Fruit fly (Drosophila melanogaster) whole organism, embryonic: ENCODE data around the gene Abl.

Experiments used
- Atf3 ChIP-seq: fragments of 200-800 bp; sonication (Bioruptor generic); optimal IDR thresholded peaks from 3 replicates; lab custom pipeline; 2016; ENCODE audit warnings: missing biosample characterization, missing genetic modification characterization
- Atf6 ChIP-seq: fragments of 200-800 bp; sonication (Bioruptor generic); IDR thresholded peaks from 2 replicates; pipeline ENCODE4 v1.3.6; 2022; ENCODE audit warnings: missing biosample characterization, missing genetic modification characterization
- Bgb ChIP-seq: fragments of 200-800 bp; sonication (Bioruptor generic); IDR thresholded peaks from 2 replicates; pipeline ENCODE4 v1.3.6; 2022; ENCODE audit warnings: missing biosample characterization, missing genetic modification characterization; ENCODE audit not compliant: partially characterized antibody
- CG11456 ChIP-seq: fragments of 200-800 bp; sonication (Bioruptor generic); IDR thresholded peaks from 3 replicates; pipeline ENCODE4 v1.3.6; 2022; ENCODE audit warnings: missing biosample characterization, missing genetic modification characterization
- CG11696 ChIP-seq: fragments of 200-800 bp; sonication (Bioruptor generic); IDR thresholded peaks from 2 replicates; pipeline ENCODE4 v1.3.6; 2022; ENCODE audit warnings: missing biosample characterization, missing genetic modification characterization
- CG12071 ChIP-seq: fragments of 200-800 bp; sonication (Bioruptor generic); optimal IDR thresholded peaks from 3 replicates; lab custom pipeline; 2018; ENCODE audit warnings: missing biosample characterization, mild to moderate bottlenecking, missing genetic modification characterization
- CG12155 ChIP-seq: fragments of 200-800 bp; sonication (Bioruptor generic); optimal IDR thresholded peaks from 3 replicates; lab custom pipeline; 2016; ENCODE audit warnings: missing biosample characterization, missing genetic modification characterization
- CG14667 ChIP-seq: fragments of 200-800 bp; sonication (Bioruptor generic); IDR thresholded peaks from 2 replicates; pipeline ENCODE4 v1.3.6; 2022; ENCODE audit warnings: missing biosample characterization, missing genetic modification characterization
- CG15601 ChIP-seq: fragments of 200-800 bp; sonication (Bioruptor generic); optimal IDR thresholded peaks from 3 replicates; lab custom pipeline; 2019; ENCODE audit warnings: missing biosample characterization, mild to moderate bottlenecking, missing genetic modification characterization, moderate library complexity
- CG17359 ChIP-seq: fragments of 200-800 bp; sonication (Bioruptor generic); optimal IDR thresholded peaks from 3 replicates; lab custom pipeline; 2018; ENCODE audit warnings: missing biosample characterization, mild to moderate bottlenecking, missing genetic modification characterization, moderate library complexity
- CG17385 ChIP-seq: fragments of 200-800 bp; sonication (Bioruptor generic); optimal IDR thresholded peaks from 3 replicates; lab custom pipeline; 2018; ENCODE audit warnings: missing biosample characterization, mild to moderate bottlenecking, missing genetic modification characterization
- CG17829 ChIP-seq: fragments of 200-800 bp; optimal IDR thresholded peaks from 2 replicates; lab custom pipeline; 2019; ENCODE audit warnings: missing biosample characterization, mild to moderate bottlenecking, missing genetic modification characterization, moderate library complexity
- CG1792 ChIP-seq: fragments of 200-800 bp; sonication (Bioruptor generic); optimal IDR thresholded peaks from 2 replicates; lab custom pipeline; 2016; ENCODE audit warnings: missing biosample characterization, missing genetic modification characterization
- CG6175 ChIP-seq: fragments of 200-800 bp; sonication (Bioruptor generic); IDR thresholded peaks from 3 replicates; pipeline ENCODE4 v1.3.6; 2022; ENCODE audit warnings: missing biosample characterization, missing genetic modification characterization
- CG6854 ChIP-seq: fragments of 200-800 bp; sonication (Bioruptor generic); optimal IDR thresholded peaks from 3 replicates; lab custom pipeline; 2017; ENCODE audit warnings: missing biosample characterization, mild to moderate bottlenecking, missing genetic modification characterization
- CG7745 ChIP-seq: fragments of 200-800 bp; sonication (Bioruptor generic); optimal IDR thresholded peaks from 2 replicates; lab custom pipeline; 2018; ENCODE audit warnings: missing biosample characterization, mild to moderate bottlenecking, missing genetic modification characterization, moderate library complexity
- CG8290 ChIP-seq, 3 experiments: fragments of 200-800 bp; sonication (Bioruptor generic); optimal IDR thresholded peaks; 2 replicates each; lab custom pipeline; 2016 to 2019; ENCODE audit warnings: missing biosample characterization in 3 of 3, missing genetic modification characterization in 3 of 3, mild to moderate bottlenecking in 2 of 3, moderate library complexity in 1 of 3
- CHES-1-like ChIP-seq: fragments of 200-800 bp; sonication (Bioruptor generic); optimal IDR thresholded peaks from 2 replicates; lab custom pipeline; 2016; ENCODE audit warnings: missing biosample characterization, missing genetic modification characterization
- Chrac-16 ChIP-seq: fragments of 200-800 bp; sonication (Bioruptor generic); optimal IDR thresholded peaks from 3 replicates; lab custom pipeline; 2016; ENCODE audit warnings: missing biosample characterization, missing genetic modification characterization
- Drgx ChIP-seq: fragments of 200-800 bp; sonication (Bioruptor generic); IDR thresholded peaks from 2 replicates; pipeline ENCODE4 v1.3.6; 2022; ENCODE audit warnings: missing biosample characterization, missing genetic modification characterization
- Fer1 ChIP-seq: fragments of 200-800 bp; sonication (Bioruptor generic); optimal IDR thresholded peaks from 2 replicates; lab custom pipeline; 2017; ENCODE audit warnings: missing biosample characterization, mild to moderate bottlenecking, missing genetic modification characterization
- H15 ChIP-seq: fragments of 200-800 bp; sonication (Bioruptor generic); IDR thresholded peaks from 3 replicates; pipeline ENCODE4 v1.3.6; 2022; ENCODE audit warnings: missing biosample characterization, missing genetic modification characterization
- H2.0 ChIP-seq: fragments of 200-800 bp; sonication (Bioruptor generic); IDR thresholded peaks from 2 replicates; pipeline ENCODE4 v1.3.6; 2022; ENCODE audit warnings: missing biosample characterization, missing genetic modification characterization
- Hey ChIP-seq: fragments of 200-800 bp; sonication (Bioruptor generic); optimal IDR thresholded peaks from 3 replicates; lab custom pipeline; 2018; ENCODE audit warnings: missing biosample characterization, mild to moderate bottlenecking, missing genetic modification characterization
- Jarid2 ChIP-seq: fragments of 200-800 bp; sonication (Bioruptor generic); optimal IDR thresholded peaks from 3 replicates; lab custom pipeline; 2017; ENCODE audit warnings: mild to moderate bottlenecking, missing biosample characterization, missing genetic modification reagents, missing genetic modification characterization
- Lhr ChIP-seq: fragments of 200-800 bp; sonication (Bioruptor generic); optimal IDR thresholded peaks from 3 replicates; lab custom pipeline; 2017; ENCODE audit warnings: mild to moderate bottlenecking, missing biosample characterization, missing genetic modification reagents, missing genetic modification characterization
- Myb ChIP-seq: fragments of 200-800 bp; sonication (Bioruptor generic); optimal IDR thresholded peaks from 2 replicates; lab custom pipeline; 2016; ENCODE audit warnings: missing biosample characterization, missing genetic modification characterization
- Nf-YC ChIP-seq: fragments of 200-800 bp; optimal IDR thresholded peaks from 3 replicates; lab custom pipeline; 2019; ENCODE audit warnings: missing biosample characterization, mild to moderate bottlenecking, missing genetic modification characterization, moderate library complexity
- Pdp1 ChIP-seq, 2 experiments: fragments of 200-800 bp; sonication (Bioruptor generic); optimal IDR thresholded peaks; 3 replicates each; lab custom pipeline; 2016; ENCODE audit warnings: missing biosample characterization in 2 of 2, missing genetic modification characterization in 2 of 2, mild to moderate bottlenecking in 1 of 2, moderate library complexity in 1 of 2
- Tbp ChIP-seq: fragments of >200 bp; optimal IDR thresholded peaks from 2 replicates; lab custom pipeline; 2018; ENCODE audit warnings: missing biosample characterization, missing genetic modification characterization
- Vsx1 ChIP-seq: fragments of 200-800 bp; sonication (Bioruptor generic); optimal IDR thresholded peaks from 2 replicates; lab custom pipeline; 2017; ENCODE audit warnings: missing biosample characterization, mild to moderate bottlenecking, missing genetic modification characterization, missing genetic modification reagents
- bbx ChIP-seq: fragments of 200-800 bp; sonication (Bioruptor generic); IDR thresholded peaks from 2 replicates; pipeline ENCODE4 v1.3.6; 2022; ENCODE audit warnings: missing biosample characterization, missing genetic modification characterization; ENCODE audit not compliant: partially characterized antibody
- bowl ChIP-seq: fragments of 200-800 bp; sonication (Bioruptor generic); IDR thresholded peaks from 2 replicates; pipeline ENCODE4 v1.3.6; 2022; ENCODE audit warnings: missing biosample characterization, missing genetic modification characterization
- chm ChIP-seq: fragments of 200-800 bp; sonication (Bioruptor generic); IDR thresholded peaks from 2 replicates; pipeline ENCODE4 v1.3.6; 2022; ENCODE audit warnings: missing biosample characterization, missing genetic modification characterization
- dysf ChIP-seq: fragments of 200-800 bp; sonication (Bioruptor generic); IDR thresholded peaks from 3 replicates; pipeline ENCODE4 v1.3.6; 2022; ENCODE audit warnings: missing biosample characterization, missing genetic modification characterization
- ems ChIP-seq: fragments of 200-800 bp; sonication (Bioruptor generic); optimal IDR thresholded peaks from 3 replicates; lab custom pipeline; 2016; ENCODE audit warnings: missing biosample characterization, missing genetic modification characterization
- exex ChIP-seq: fragments of 200-800 bp; sonication (Bioruptor generic); optimal IDR thresholded peaks from 4 replicates; lab custom pipeline; 2018; ENCODE audit warnings: missing biosample characterization, mild to moderate bottlenecking, missing genetic modification characterization, moderate library complexity
- fru ChIP-seq: fragments of >200 bp; optimal IDR thresholded peaks from 2 replicates; lab custom pipeline; 2017
- ftz-f1 ChIP-seq: fragments of 200-800 bp; sonication (Bioruptor generic); optimal IDR thresholded peaks from 2 replicates; lab custom pipeline; 2016; ENCODE audit warnings: missing biosample characterization, missing genetic modification characterization
- gcm ChIP-seq: fragments of 200-800 bp; sonication (Bioruptor generic); optimal IDR thresholded peaks from 2 replicates; lab custom pipeline; 2019; ENCODE audit warnings: missing biosample characterization, mild to moderate bottlenecking, missing genetic modification characterization, moderate library complexity
- gro ChIP-seq: fragments of 200-800 bp; sonication (Bioruptor generic); optimal IDR thresholded peaks from 2 replicates; lab custom pipeline; 2016; ENCODE audit warnings: missing biosample characterization, missing genetic modification characterization
- her ChIP-seq: fragments of 200-800 bp; sonication (Bioruptor generic); optimal IDR thresholded peaks from 2 replicates; lab custom pipeline; 2016; ENCODE audit warnings: missing biosample characterization, missing genetic modification characterization
- inv ChIP-seq: fragments of 200-800 bp; sonication (Bioruptor generic); IDR thresholded peaks from 2 replicates; pipeline ENCODE4 v1.3.6; 2022; ENCODE audit warnings: missing biosample characterization, missing genetic modification characterization; ENCODE audit not compliant: partially characterized antibody
- jumu ChIP-seq: fragments of 200-800 bp; sonication (Bioruptor generic); optimal IDR thresholded peaks from 3 replicates; lab custom pipeline; 2016; ENCODE audit warnings: missing biosample characterization, missing genetic modification characterization
- klu ChIP-seq: fragments of 200-800 bp; sonication (Bioruptor generic); IDR thresholded peaks from 2 replicates; pipeline ENCODE4 v1.3.6; 2022; ENCODE audit warnings: missing biosample characterization, missing genetic modification characterization
- pnt ChIP-seq: fragments of 200-800 bp; sonication (Bioruptor generic); optimal IDR thresholded peaks from 3 replicates; lab custom pipeline; 2016; ENCODE audit warnings: missing biosample characterization, missing genetic modification characterization
- rib ChIP-seq: fragments of 200-800 bp; sonication (Bioruptor generic); IDR thresholded peaks from 2 replicates; pipeline ENCODE4 v1.3.6; 2022; ENCODE audit warnings: missing biosample characterization, missing genetic modification characterization
- sd ChIP-seq: fragments of 200-800 bp; sonication (Bioruptor generic); optimal IDR thresholded peaks from 3 replicates; lab custom pipeline; 2018; ENCODE audit warnings: missing biosample characterization, mild to moderate bottlenecking, missing genetic modification characterization, moderate library complexity
- stc ChIP-seq: fragments of 200-800 bp; sonication (Bioruptor generic); IDR thresholded peaks from 2 replicates; pipeline ENCODE4 v1.3.6; 2022; ENCODE audit warnings: missing biosample characterization, missing genetic modification characterization
- tap ChIP-seq: fragments of 200-800 bp; optimal IDR thresholded peaks from 3 replicates; lab custom pipeline; 2019; ENCODE audit warnings: missing biosample characterization, mild to moderate bottlenecking, missing genetic modification characterization, moderate library complexity
- zf30C ChIP-seq: fragments of 200-800 bp; sonication (Bioruptor generic); optimal IDR thresholded peaks from 3 replicates; lab custom pipeline; 2018; ENCODE audit warnings: missing biosample characterization, mild to moderate bottlenecking, missing genetic modification characterization

The Abl gene

dm6 chr3L:16572208-16572607, 75.5 kb downstream of the Abl start (continued):
- TF ChIP-seq jumu (GFP tag; lab: Kevin White, UChicago) (no peak), CG17829 (tag; lab: Kevin White, UChicago) (no peak), ftz-f1 (GFP tag; lab: Kevin White, UChicago) (no peak), gcm (GFP tag; lab: Kevin White, UChicago) (no peak), inv (GFP tag; lab: Robert Waterston, UW) (0 out of 2 replicates have a peak, but pooled peaks have one; percentile 16), Hey (no peak), tap (no peak), H2.0 (GFP tag; lab: Robert Waterston, UW) (no peak), H15 (no peak), dysf (GFP tag; lab: Robert Waterston, UW) (no peak; the same call in 2 of the 3 replicates), Chrac-16 (GFP tag; lab: Kevin White, UChicago) (no peak), her (GFP tag; lab: Kevin White, UChicago) (no peak), CG17359 (tag; lab: Kevin White, UChicago) (peak; percentile 17), Pdp1 (GFP tag; optimal IDR thresholded peaks at IDR 0.05; lab: Kevin White, UChicago) (peak in 1 of 2 experiments; percentile 75), zf30C (no peak), Bgb (peak; percentile 51; the same call in 1 of the 2 replicates), CG6854 (no peak), Atf3 (GFP tag; lab: Kevin White, UChicago) (no peak), CG12071 (no peak), Myb (GFP tag; lab: Kevin White, UChicago) (no peak), rib (no peak), Tbp (GFP tag; lab: Kevin White, UChicago) (no peak), Vsx1 (GFP tag; lab: Kevin White, UChicago) (peak; percentile 16), CG8290 (GFP tag; optimal IDR thresholded peaks at IDR 0.05; lab: Kevin White, UChicago) (no peak), CG8290 (tag; optimal IDR thresholded peaks at IDR 0.05; lab: Kevin White, UChicago) (peak in 1 of 2 experiments; percentile 40), CG6175 (no peak), sd (tag; lab: Kevin White, UChicago) (peak; percentile 26), CG14667 (no peak), CG11456 (no peak), fru (lab: Kevin White, UChicago) (no peak), bbx (peak; percentile 47; the same call in 1 of the 2 replicates), Fer1 (GFP tag; lab: Kevin White, UChicago) (peak; percentile 14), CG1792 (GFP tag; lab: Kevin White, UChicago) (no peak), pnt (GFP tag; lab: Kevin White, UChicago) (no peak), Drgx (GFP tag; lab: Robert Waterston, UW) (no peak), Lhr (GFP tag; lab: Kevin White, UChicago) (no peak), gro (GFP tag; lab: Kevin White, UChicago) (peak; percentile 56), chm (GFP tag; lab: Robert Waterston, UW) (peak; percentile 79; the same call in 1 of the 2 replicates), klu (GFP tag; lab: Robert Waterston, UW) (no peak), Jarid2 (GFP tag; lab: Kevin White, UChicago) (peak; percentile 93), CG11696 (no peak), bowl (GFP tag; lab: Robert Waterston, UW) (no peak), ems (GFP tag; lab: Kevin White, UChicago) (no peak), exex (tag; lab: Kevin White, UChicago) (no peak), CG15601 (tag; lab: Kevin White, UChicago) (peak; percentile 27), Atf6 (GFP tag; lab: Robert Waterston, UW) (peak; percentile 39; the same call in 1 of the 2 replicates), CG12155 (no peak), Nf-YC (tag; lab: Kevin White, UChicago) (peak; percentile 1), CG7745 (peak; percentile 84), CG17385 (GFP tag; lab: Kevin White, UChicago) (peak; percentile 35), stc (GFP tag; lab: Robert Waterston, UW) (peak; percentile 34; the same call in 1 of the 2 replicates), CHES-1-like (peak; percentile 1)
